Fruit fly (Drosophila melanogaster) whole organism, embryonic: ENCODE data around the gene CG9643.

Source experiments
- Asciz ChIP-seq: fragments of 200-800 bp; sonication (Bioruptor generic); optimal IDR thresholded peaks from 2 replicates; lab custom pipeline; 2017; ENCODE audit warnings: missing biosample characterization, mild to moderate bottlenecking, missing genetic modification characterization, missing genetic modification reagents
- Atf6 ChIP-seq: fragments of 200-800 bp; sonication (Bioruptor generic); IDR thresholded peaks from 2 replicates; pipeline ENCODE4 v1.3.6; 2022; ENCODE audit warnings: missing biosample characterization, missing genetic modification characterization
- B-H1 ChIP-seq: fragments of 200-800 bp; sonication (Bioruptor generic); IDR thresholded peaks from 3 replicates; pipeline ENCODE4 v1.3.6; 2022; ENCODE audit warnings: missing biosample characterization, missing genetic modification characterization
- B-H2 ChIP-seq: fragments of 200-800 bp; sonication (Bioruptor generic); optimal IDR thresholded peaks from 2 replicates; lab custom pipeline; 2018; ENCODE audit warnings: missing biosample characterization, mild to moderate bottlenecking, missing genetic modification characterization
- CG10267 ChIP-seq: fragments of 200-800 bp; sonication (Bioruptor generic); optimal IDR thresholded peaks from 2 replicates; lab custom pipeline; 2018; ENCODE audit warnings: missing biosample characterization, mild to moderate bottlenecking, missing genetic modification characterization, moderate library complexity
- CG11085 ChIP-seq: fragments of 200-800 bp; sonication (Bioruptor generic); IDR thresholded peaks from 2 replicates; pipeline ENCODE4 v1.3.6; 2022; ENCODE audit warnings: missing biosample characterization, missing genetic modification characterization
- CG11398 ChIP-seq: fragments of 200-800 bp; sonication (Bioruptor generic); optimal IDR thresholded peaks from 2 replicates; lab custom pipeline; 2016; ENCODE audit warnings: missing biosample characterization, missing genetic modification characterization
- CG11456 ChIP-seq: fragments of 200-800 bp; sonication (Bioruptor generic); IDR thresholded peaks from 3 replicates; pipeline ENCODE4 v1.3.6; 2022; ENCODE audit warnings: missing biosample characterization, missing genetic modification characterization
- CG15011 ChIP-seq: fragments of 200-800 bp; sonication (Bioruptor generic); optimal IDR thresholded peaks from 3 replicates; lab custom pipeline; 2018; ENCODE audit warnings: missing biosample characterization, mild to moderate bottlenecking, missing genetic modification characterization
- CG15269 ChIP-seq: fragments of 200-800 bp; sonication (Bioruptor generic); optimal IDR thresholded peaks from 2 replicates; lab custom pipeline; 2018; ENCODE audit warnings: missing biosample characterization, mild to moderate bottlenecking, missing genetic modification characterization, moderate library complexity
- CG16863 ChIP-seq: fragments of 200-800 bp; sonication (Bioruptor generic); optimal IDR thresholded peaks from 3 replicates; lab custom pipeline; 2016; ENCODE audit warnings: missing biosample characterization, missing genetic modification characterization
- CG17568 ChIP-seq: fragments of 200-800 bp; sonication (Bioruptor generic); optimal IDR thresholded peaks from 2 replicates; lab custom pipeline; 2018; ENCODE audit warnings: missing biosample characterization, mild to moderate bottlenecking, missing genetic modification characterization, moderate library complexity
- CG18262 ChIP-seq: fragments of 200-800 bp; optimal IDR thresholded peaks from 3 replicates; lab custom pipeline; 2019; ENCODE audit warnings: missing biosample characterization, mild to moderate bottlenecking, missing genetic modification characterization, moderate library complexity
- CG1832 ChIP-seq: fragments of 200-800 bp; sonication (Bioruptor generic); optimal IDR thresholded peaks from 2 replicates; lab custom pipeline; 2017; ENCODE audit warnings: missing biosample characterization, mild to moderate bottlenecking, missing genetic modification characterization, inconsistent platforms
- CG18764 ChIP-seq: fragments of 200-800 bp; sonication (Bioruptor generic); optimal IDR thresholded peaks from 3 replicates; lab custom pipeline; 2016; ENCODE audit warnings: missing biosample characterization, missing genetic modification characterization
- CG2199 ChIP-seq: fragments of 200-800 bp; sonication (Bioruptor generic); IDR thresholded peaks from 3 replicates; pipeline ENCODE4 v1.3.6; 2022; ENCODE audit warnings: missing biosample characterization, missing genetic modification characterization
- CG31388 ChIP-seq: fragments of 200-800 bp; sonication (Bioruptor generic); optimal IDR thresholded peaks from 2 replicates; lab custom pipeline; 2016; ENCODE audit warnings: missing biosample characterization, missing genetic modification characterization
- CG4282 ChIP-seq: fragments of 200-800 bp; sonication (Bioruptor generic); optimal IDR thresholded peaks from 2 replicates; lab custom pipeline; 2016; ENCODE audit warnings: missing biosample characterization, missing genetic modification characterization
- CG4328 ChIP-seq: fragments of 200-800 bp; sonication (Bioruptor generic); optimal IDR thresholded peaks from 3 replicates; lab custom pipeline; 2017; ENCODE audit warnings: missing biosample characterization, missing genetic modification reagents, missing genetic modification characterization
- CG4424 ChIP-seq: fragments of 200-800 bp; sonication (Bioruptor generic); optimal IDR thresholded peaks from 3 replicates; lab custom pipeline; 2016; ENCODE audit warnings: missing biosample characterization, missing genetic modification characterization
- CG4854 ChIP-seq: fragments of 200-800 bp; sonication (Bioruptor generic); optimal IDR thresholded peaks from 2 replicates; lab custom pipeline; 2016; ENCODE audit warnings: missing biosample characterization, missing genetic modification characterization, inconsistent platforms
- CG8359 ChIP-seq: fragments of 200-800 bp; sonication (Bioruptor generic); optimal IDR thresholded peaks from 2 replicates; lab custom pipeline; 2017; ENCODE audit warnings: missing biosample characterization, mild to moderate bottlenecking, missing genetic modification characterization, borderline replicate concordance
- CG8924 ChIP-seq: fragments of 200-800 bp; optimal IDR thresholded peaks from 3 replicates; lab custom pipeline; 2019; ENCODE audit warnings: missing biosample characterization, mild to moderate bottlenecking, missing genetic modification characterization, moderate library complexity
- CG9215 ChIP-seq: fragments of 200-800 bp; sonication (Bioruptor generic); IDR thresholded peaks from 2 replicates; pipeline ENCODE4 v1.3.6; 2022; ENCODE audit warnings: missing biosample characterization, missing genetic modification characterization
- CrebB ChIP-seq: fragments of 200-800 bp; sonication (Bioruptor generic); optimal IDR thresholded peaks from 3 replicates; lab custom pipeline; 2018; ENCODE audit warnings: missing biosample characterization, mild to moderate bottlenecking, missing genetic modification characterization
- D19A ChIP-seq: fragments of 200-800 bp; optimal IDR thresholded peaks from 3 replicates; lab custom pipeline; 2019; ENCODE audit warnings: missing biosample characterization, mild to moderate bottlenecking, missing genetic modification characterization, moderate library complexity
- E2f2 ChIP-seq: fragments of 200-800 bp; sonication (Bioruptor generic); IDR thresholded peaks from 2 replicates; pipeline ENCODE4 v1.3.6; 2022; ENCODE audit warnings: missing biosample characterization, missing genetic modification characterization
- HLHmδ ChIP-seq: fragments of 200-800 bp; sonication (Bioruptor generic); optimal IDR thresholded peaks from 2 replicates; lab custom pipeline; 2018; ENCODE audit warnings: missing biosample characterization, mild to moderate bottlenecking, missing genetic modification characterization, moderate library complexity
- Max ChIP-seq: fragments of 200-800 bp; sonication (Bioruptor generic); optimal IDR thresholded peaks from 2 replicates; lab custom pipeline; 2016; ENCODE audit warnings: missing biosample characterization, mild to moderate bottlenecking, missing genetic modification characterization
- Meics ChIP-seq: fragments of 200-800 bp; sonication (Bioruptor generic); optimal IDR thresholded peaks from 2 replicates; lab custom pipeline; 2017; ENCODE audit warnings: missing biosample characterization, mild to moderate bottlenecking, missing genetic modification characterization
- Rfx ChIP-seq: fragments of 200-800 bp; sonication (Bioruptor generic); IDR thresholded peaks from 2 replicates; pipeline ENCODE4 v1.3.6; 2022; ENCODE audit warnings: missing biosample characterization, missing genetic modification characterization
- Rx ChIP-seq: fragments of 200-800 bp; sonication (Bioruptor generic); IDR thresholded peaks from 2 replicates; pipeline ENCODE4 v1.3.6; 2022; ENCODE audit warnings: missing biosample characterization, missing genetic modification characterization
- Sin3A ChIP-seq: fragments of >200 bp; optimal IDR thresholded peaks from 2 replicates; lab custom pipeline; 2018
- Taf1 ChIP-seq: fragments of 200-800 bp; sonication (Bioruptor generic); IDR thresholded peaks from 2 replicates; pipeline ENCODE4 v1.3.6; 2022; ENCODE audit warnings: missing biosample characterization, missing genetic modification characterization
- ase ChIP-seq: fragments of 200-800 bp; sonication (Bioruptor generic); IDR thresholded peaks from 3 replicates; pipeline ENCODE4 v1.3.6; 2022; ENCODE audit warnings: missing biosample characterization, missing genetic modification characterization
- bsh ChIP-seq, 2 experiments: fragments of 200-800 bp; sonication (Bioruptor generic); optimal IDR thresholded peaks; 2 replicates each; lab custom pipeline; 2017 to 2018; ENCODE audit warnings: mild to moderate bottlenecking in 2 of 2, missing biosample characterization in 2 of 2, missing genetic modification characterization in 2 of 2, moderate library complexity in 1 of 2
- chm ChIP-seq: fragments of 200-800 bp; sonication (Bioruptor generic); IDR thresholded peaks from 2 replicates; pipeline ENCODE4 v1.3.6; 2022; ENCODE audit warnings: missing biosample characterization, missing genetic modification characterization
- dysf ChIP-seq: fragments of 200-800 bp; sonication (Bioruptor generic); IDR thresholded peaks from 3 replicates; pipeline ENCODE4 v1.3.6; 2022; ENCODE audit warnings: missing biosample characterization, missing genetic modification characterization
- esg ChIP-seq: fragments of 200-800 bp; sonication (Bioruptor generic); conservative IDR thresholded peaks from 2 replicates; pipeline ENCODE4 v1.3.6; 2022; ENCODE audit warnings: missing biosample characterization, missing genetic modification characterization
- gfzf ChIP-seq: fragments of 200-800 bp; sonication (Bioruptor generic); optimal IDR thresholded peaks from 2 replicates; lab custom pipeline; 2016; ENCODE audit warnings: missing biosample characterization, mild to moderate bottlenecking, missing genetic modification characterization, moderate library complexity
- hbn ChIP-seq: fragments of 200-800 bp; sonication (Bioruptor generic); IDR thresholded peaks from 2 replicates; pipeline ENCODE4 v1.3.6; 2022; ENCODE audit warnings: missing biosample characterization, missing genetic modification characterization; ENCODE audit not compliant: partially characterized antibody
- kah ChIP-seq: fragments of 200-800 bp; sonication (Bioruptor generic); optimal IDR thresholded peaks from 2 replicates; lab custom pipeline; 2018; ENCODE audit warnings: missing biosample characterization, mild to moderate bottlenecking, missing genetic modification characterization
- nerfin-1 ChIP-seq: fragments of 200-800 bp; sonication (Bioruptor generic); optimal IDR thresholded peaks from 3 replicates; lab custom pipeline; 2019; ENCODE audit warnings: missing biosample characterization, mild to moderate bottlenecking, missing genetic modification characterization, moderate library complexity
- pita ChIP-seq: fragments of 200-800 bp; sonication (Bioruptor generic); optimal IDR thresholded peaks from 2 replicates; lab custom pipeline; 2017; ENCODE audit warnings: missing biosample characterization, mild to moderate bottlenecking, missing genetic modification characterization
- psq ChIP-seq: fragments of 200-800 bp; sonication (Bioruptor generic); optimal IDR thresholded peaks from 2 replicates; lab custom pipeline; 2017; ENCODE audit warnings: missing biosample characterization, missing genetic modification characterization
- run ChIP-seq: fragments of 200-800 bp; sonication (Bioruptor generic); optimal IDR thresholded peaks from 3 replicates; lab custom pipeline; 2018; ENCODE audit warnings: missing biosample characterization, mild to moderate bottlenecking, missing genetic modification characterization
- sc ChIP-seq, 3 experiments: fragments of >200 bp in 2 of 3; fragments of 200-800 bp in 1 of 3; sonication (Bioruptor generic) in 1 of 3; optimal IDR thresholded peaks; 2 replicates in 2 of 3; 3 replicates in 1 of 3; lab custom pipeline; 2017; ENCODE audit warnings: mild to moderate bottlenecking in 1 of 3, missing biosample characterization in 1 of 3, missing genetic modification characterization in 1 of 3, missing genetic modification reagents in 1 of 3
- slp2 ChIP-seq: fragments of 200-800 bp; sonication (Bioruptor generic); optimal IDR thresholded peaks from 2 replicates; lab custom pipeline; 2016; ENCODE audit warnings: missing biosample characterization, missing genetic modification characterization
- ttk ChIP-seq: fragments of 200-800 bp; sonication (Bioruptor generic); IDR thresholded peaks from 2 replicates; pipeline ENCODE4 v2.1.2; 2022; ENCODE audit warnings: missing biosample characterization, missing genetic modification characterization
- usp ChIP-seq: fragments of >200 bp; optimal IDR thresholded peaks from 2 replicates; lab custom pipeline; 2017; ENCODE audit warnings: missing biosample characterization, missing genetic modification characterization
- vvl ChIP-seq: fragments of 200-800 bp; sonication (Bioruptor generic); IDR thresholded peaks from 2 replicates; pipeline ENCODE4 v1.3.6; 2022; ENCODE audit warnings: missing biosample characterization, missing genetic modification characterization
- yki ChIP-seq: fragments of >200 bp; optimal IDR thresholded peaks from 3 replicates; lab custom pipeline; 2018

The CG9643 gene

dm6 chr2L:2999113-2999512 is 20.0 kb upstream of the CG9643 start, which contains the start of gene Ccdc85 (continued):
- TF ChIP-seq CG2199 (GFP tag; lab: Robert Waterston, UW) (0 out of 3 replicates have a peak, but pooled peaks have one; percentile 10), Max (GFP tag; lab: Kevin White, UChicago) (no peak), bsh (GFP tag; optimal IDR thresholded peaks at IDR 0.05; lab: Kevin White, UChicago) (no peak), CrebB (tag; lab: Kevin White, UChicago) (peak; percentile 22), CG8924 (tag; lab: Kevin White, UChicago) (peak; percentile 51), yki (lab: Kevin White, UChicago) (no peak), ase (GFP tag; lab: Robert Waterston, UW) (no peak), CG9215 (GFP tag; lab: Robert Waterston, UW) (no peak), CG4328 (GFP tag; lab: Kevin White, UChicago) (no peak), sc (optimal IDR thresholded peaks at IDR 0.05; lab: Kevin White, UChicago) (no peak), sc (GFP tag; optimal IDR thresholded peaks at IDR 0.05; lab: Kevin White, UChicago) (no peak), CG15011 (GFP tag; lab: Kevin White, UChicago) (no peak), slp2 (GFP tag; lab: Kevin White, UChicago) (no peak), D19A (tag; lab: Kevin White, UChicago) (no peak), CG4424 (GFP tag; lab: Kevin White, UChicago) (no peak), CG1832 (no peak), HLHmδ (GFP tag; lab: Kevin White, UChicago) (peak; percentile 44), pita (GFP tag; lab: Kevin White, UChicago) (no peak), Asciz (GFP tag; lab: Kevin White, UChicago) (no peak), CG11085 (GFP tag; lab: Robert Waterston, UW) (no peak), CG15269 (no peak), E2f2 (GFP tag; lab: Robert Waterston, UW) (peak; percentile 74), CG4282 (GFP tag; lab: Kevin White, UChicago) (no peak), Sin3A (lab: Kevin White, UChicago) (peak; percentile 30), CG4854 (GFP tag; lab: Kevin White, UChicago) (no peak), B-H1 (no peak), CG11398 (GFP tag; lab: Kevin White, UChicago) (no peak), Rx (GFP tag; lab: Robert Waterston, UW) (no peak), chm (GFP tag; lab: Robert Waterston, UW) (no peak), B-H2 (peak; percentile 30), CG18262 (tag; lab: Kevin White, UChicago) (peak; percentile 7), CG16863 (GFP tag; lab: Kevin White, UChicago) (no peak), hbn (GFP tag; lab: Robert Waterston, UW) (peak; percentile 95), dysf (GFP tag; lab: Robert Waterston, UW) (no peak), nerfin-1 (tag; lab: Kevin White, UChicago) (no peak), usp (GFP tag; lab: Kevin White, UChicago) (no peak), Taf1 (GFP tag; lab: Robert Waterston, UW) (no peak), Atf6 (GFP tag; lab: Robert Waterston, UW) (no peak; the same call in 1 of the 2 replicates), psq (no peak), ttk (GFP tag; lab: Robert Waterston, UW) (no peak), kah (GFP tag; lab: Kevin White, UChicago) (no peak), vvl (GFP tag; lab: Robert Waterston, UW) (peak; percentile 70), CG31388 (GFP tag; lab: Kevin White, UChicago) (no peak), CG17568 (GFP tag; lab: Kevin White, UChicago) (no peak), CG10267 (tag; lab: Kevin White, UChicago) (peak; percentile 51), Meics (GFP tag; lab: Kevin White, UChicago) (no peak), CG18764 (GFP tag; lab: Kevin White, UChicago) (no peak), CG8359 (GFP tag; lab: Kevin White, UChicago) (no peak), run (tag; lab: Kevin White, UChicago) (no peak), CG11456 (no peak), esg (GFP tag; lab: Robert Waterston, UW) (no peak), gfzf (GFP tag; lab: Kevin White, UChicago) (peak; percentile 24), Rfx (GFP tag; lab: Robert Waterston, UW) (peak; percentile 19; the same call in 1 of the 2 replicates)
